Fruit fly (Drosophila melanogaster): Measurements from ENCODE around the gene CG7236.

DNA sequence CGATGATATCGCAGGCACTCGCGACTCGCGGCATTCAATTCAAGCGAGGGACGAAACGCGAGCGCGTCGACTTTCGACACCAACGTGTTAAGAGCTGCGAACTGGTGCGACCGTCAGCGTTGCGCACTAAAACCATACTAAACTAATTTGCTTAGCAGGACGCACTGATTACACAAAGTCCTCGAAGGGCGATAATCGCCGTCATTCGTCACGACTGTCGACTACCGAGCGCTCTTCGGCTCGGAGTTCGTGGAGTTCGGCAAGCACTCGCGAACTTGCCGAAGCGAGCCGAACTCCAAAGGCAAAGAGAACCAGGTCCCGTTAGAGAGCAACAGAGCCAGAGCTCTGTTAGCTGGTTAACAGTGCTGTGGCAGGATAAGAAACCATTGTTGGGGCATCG, 47.8 kb upstream of the CG7236 start, which contains the start of gene DIP-theta:
- no peak for TF ChIP-seq crc (GFP tag; optimal IDR thresholded peaks at IDR 0.05)
- TF ChIP-seq Bdp1 (GFP tag; optimal IDR thresholded peaks at IDR 0.05): no peak
- no peak for TF ChIP-seq pzg (GFP tag; optimal IDR thresholded peaks at IDR 0.05)
- TF ChIP-seq sug (tag; optimal IDR thresholded peaks at IDR 0.05): no peak
- no peak for TF ChIP-seq Xrp1 (GFP tag; IDR thresholded peaks at IDR 0.05)
- no peak for TF ChIP-seq CG4360 (GFP tag; IDR thresholded peaks at IDR 0.05)
- TF ChIP-seq grn (GFP tag; optimal IDR thresholded peaks at IDR 0.05): no peak
- no peak for TF ChIP-seq mld (GFP tag; IDR thresholded peaks at IDR 0.05; ENCODE audit: partially characterized antibody)
- TF ChIP-seq Fer3 (tag; optimal IDR thresholded peaks at IDR 0.05): no peak
- no peak for TF ChIP-seq HmgZ (tag; optimal IDR thresholded peaks at IDR 0.05)
- no peak for TF ChIP-seq CG6272 (GFP tag; IDR thresholded peaks at IDR 0.05)
- TF ChIP-seq Lim3 (GFP tag; IDR thresholded peaks at IDR 0.05): no peak
- no peak for TF ChIP-seq CG2678 (tag; optimal IDR thresholded peaks at IDR 0.05)
- no peak for TF ChIP-seq CG12071 (GFP tag; optimal IDR thresholded peaks at IDR 0.05)

Data from whole organism, embryonic.